Fruit fly (Drosophila melanogaster) whole organism, prepupa: ENCODE measurements around the gene CG2698.

Experiments used
- Blimp-1 ChIP-seq: fragments of 200-800 bp; sonication (Bioruptor generic); optimal IDR thresholded peaks from 3 replicates; lab custom pipeline; 2017; ENCODE audit warnings: missing biosample characterization, missing genetic modification characterization, mild to moderate bottlenecking, moderate library complexity, missing genetic modification reagents
- CG10669 ChIP-seq: fragments of 200-800 bp; sonication (Bioruptor generic); optimal IDR thresholded peaks from 3 replicates; lab custom pipeline; 2018; ENCODE audit warnings: missing biosample characterization, mild to moderate bottlenecking, missing genetic modification characterization, moderate library complexity
- CG11294 ChIP-seq: fragments of 200-800 bp; sonication (Bioruptor generic); IDR thresholded peaks from 2 replicates; pipeline ENCODE4 v1.3.6; 2022; ENCODE audit warnings: missing biosample characterization, missing genetic modification characterization
- CG11762 ChIP-seq: fragments of 200-800 bp; sonication (Bioruptor generic); optimal IDR thresholded peaks from 3 replicates; lab custom pipeline; 2016; ENCODE audit warnings: missing biosample characterization, missing genetic modification characterization; ENCODE audit not compliant: insufficient read depth
- CG11902 ChIP-seq: fragments of 200-800 bp; sonication (Bioruptor generic); optimal IDR thresholded peaks from 3 replicates; lab custom pipeline; 2016; ENCODE audit warnings: missing biosample characterization, missing genetic modification characterization
- CG15336 ChIP-seq: fragments of 200-800 bp; sonication (Bioruptor generic); IDR thresholded peaks from 2 replicates; pipeline ENCODE4 v1.3.6; 2022; ENCODE audit warnings: missing biosample characterization, missing genetic modification characterization
- CG1621 ChIP-seq: fragments of 200-800 bp; sonication (Bioruptor generic); optimal IDR thresholded peaks from 3 replicates; lab custom pipeline; 2018; ENCODE audit warnings: missing biosample characterization, mild to moderate bottlenecking, missing genetic modification characterization
- CG16779 ChIP-seq: fragments of 200-800 bp; sonication (Bioruptor generic); optimal IDR thresholded peaks from 3 replicates; lab custom pipeline; 2017; ENCODE audit warnings: missing biosample characterization, mild to moderate bottlenecking, missing genetic modification characterization
- CG3032 ChIP-seq: fragments of 200-800 bp; optimal IDR thresholded peaks from 2 replicates; lab custom pipeline; 2019; ENCODE audit warnings: missing biosample characterization, mild to moderate bottlenecking, missing genetic modification characterization, moderate library complexity
- CG31627 ChIP-seq: fragments of 200-800 bp; sonication (Bioruptor generic); optimal IDR thresholded peaks from 3 replicates; lab custom pipeline; 2016; ENCODE audit warnings: missing biosample characterization, missing genetic modification characterization
- CG32006 ChIP-seq: fragments of 200-800 bp; sonication (Bioruptor generic); optimal IDR thresholded peaks from 3 replicates; lab custom pipeline; 2017; ENCODE audit warnings: missing biosample characterization, mild to moderate bottlenecking, missing genetic modification characterization
- CG3919 ChIP-seq: fragments of 200-800 bp; sonication (Bioruptor generic); optimal IDR thresholded peaks from 3 replicates; lab custom pipeline; 2016; ENCODE audit warnings: missing biosample characterization, missing genetic modification characterization
- CG4318 ChIP-seq: fragments of 200-800 bp; sonication (Bioruptor generic); optimal IDR thresholded peaks from 3 replicates; lab custom pipeline; 2017; ENCODE audit warnings: missing biosample characterization, mild to moderate bottlenecking, missing genetic modification characterization
- CG6163 ChIP-seq: fragments of 200-800 bp; sonication (Bioruptor generic); IDR thresholded peaks from 3 replicates; pipeline ENCODE4 v1.3.6; 2022; ENCODE audit warnings: missing biosample characterization, missing genetic modification characterization
- CG6792 ChIP-seq: fragments of 200-800 bp; sonication (Bioruptor generic); optimal IDR thresholded peaks from 3 replicates; lab custom pipeline; 2016; ENCODE audit warnings: missing biosample characterization, missing genetic modification characterization
- CG6808 ChIP-seq: fragments of 200-800 bp; sonication (Bioruptor generic); optimal IDR thresholded peaks from 3 replicates; lab custom pipeline; 2017; ENCODE audit warnings: missing biosample characterization, missing genetic modification characterization, mild to moderate bottlenecking, moderate library complexity, missing genetic modification reagents
- CG7368 ChIP-seq: fragments of 200-800 bp; sonication (Bioruptor generic); optimal IDR thresholded peaks from 3 replicates; lab custom pipeline; 2016; ENCODE audit warnings: missing biosample characterization, missing genetic modification characterization
- CG8119 ChIP-seq: fragments of 200-800 bp; sonication (Bioruptor generic); IDR thresholded peaks from 3 replicates; pipeline ENCODE4 v1.3.6; 2022; ENCODE audit warnings: missing biosample characterization, missing genetic modification characterization
- CG8319 ChIP-seq: fragments of 200-800 bp; sonication (Bioruptor generic); optimal IDR thresholded peaks from 3 replicates; lab custom pipeline; 2016; ENCODE audit warnings: missing biosample characterization, missing genetic modification characterization
- CG8632 ChIP-seq: fragments of 200-800 bp; sonication (Bioruptor generic); optimal IDR thresholded peaks from 3 replicates; lab custom pipeline; 2016; ENCODE audit warnings: missing biosample characterization, missing genetic modification characterization
- Eip78C ChIP-seq: fragments of 200-800 bp; sonication (Bioruptor generic); peaks from one replicate; lab custom pipeline; 2016; ENCODE audit warnings: missing biosample characterization, missing genetic modification characterization
- Ets96B ChIP-seq: fragments of 200-800 bp; optimal IDR thresholded peaks from 2 replicates; lab custom pipeline; 2019; ENCODE audit warnings: missing biosample characterization, mild to moderate bottlenecking, missing genetic modification characterization, moderate library complexity
- Gug ChIP-seq: fragments of 200-800 bp; sonication (Bioruptor generic); IDR thresholded peaks from 2 replicates; pipeline ENCODE4 v1.3.6; 2022; ENCODE audit warnings: missing biosample characterization, missing genetic modification characterization
- Hr39 ChIP-seq: fragments of 200-800 bp; sonication (Bioruptor generic); optimal IDR thresholded peaks from 2 replicates; lab custom pipeline; 2016; ENCODE audit warnings: missing biosample characterization, missing genetic modification characterization
- Hr4 ChIP-seq: fragments of 200-800 bp; sonication (Bioruptor generic); optimal IDR thresholded peaks from 3 replicates; lab custom pipeline; 2016; ENCODE audit warnings: missing biosample characterization, missing genetic modification characterization
- Lpt ChIP-seq: fragments of 200-800 bp; sonication (Bioruptor generic); optimal IDR thresholded peaks from 3 replicates; lab custom pipeline; 2016; ENCODE audit warnings: missing biosample characterization, missing genetic modification characterization
- Met ChIP-seq: fragments of 200-800 bp; sonication (Bioruptor generic); optimal IDR thresholded peaks from 3 replicates; lab custom pipeline; 2016; ENCODE audit warnings: missing biosample characterization, missing genetic modification characterization
- OdsH ChIP-seq: fragments of 200-800 bp; sonication (Bioruptor generic); optimal IDR thresholded peaks from 3 replicates; lab custom pipeline; 2016; ENCODE audit warnings: missing biosample characterization, missing genetic modification characterization
- Smox ChIP-seq: fragments of 200-800 bp; sonication (Bioruptor generic); optimal IDR thresholded peaks from 3 replicates; lab custom pipeline; 2016; ENCODE audit warnings: missing biosample characterization, missing genetic modification characterization
- Sox14 ChIP-seq: fragments of 200-800 bp; sonication (Bioruptor generic); optimal IDR thresholded peaks from 3 replicates; lab custom pipeline; 2016; ENCODE audit warnings: missing biosample characterization, missing genetic modification characterization
- Sox15 ChIP-seq: fragments of 200-800 bp; sonication (Bioruptor generic); optimal IDR thresholded peaks from 3 replicates; lab custom pipeline; 2016; ENCODE audit warnings: missing biosample characterization, missing genetic modification characterization
- achi ChIP-seq: fragments of 200-800 bp; sonication (Bioruptor generic); optimal IDR thresholded peaks from 3 replicates; lab custom pipeline; 2016; ENCODE audit warnings: missing biosample characterization, missing genetic modification characterization
- acj6 ChIP-seq: fragments of 200-800 bp; sonication (Bioruptor generic); optimal IDR thresholded peaks from 3 replicates; lab custom pipeline; 2016; ENCODE audit warnings: missing biosample characterization, missing genetic modification characterization
- dac ChIP-seq: fragments of 200-800 bp; sonication (Bioruptor generic); optimal IDR thresholded peaks from 2 replicates; lab custom pipeline; 2017; ENCODE audit warnings: missing biosample characterization, mild to moderate bottlenecking, missing genetic modification characterization
- dsx ChIP-seq: fragments of 200-800 bp; optimal IDR thresholded peaks from 3 replicates; lab custom pipeline; 2019; ENCODE audit warnings: missing biosample characterization, mild to moderate bottlenecking, missing genetic modification characterization, moderate library complexity; ENCODE audit not compliant: poor library complexity, severe bottlenecking
- eg ChIP-seq: fragments of 200-800 bp; sonication (Bioruptor generic); IDR thresholded peaks from 3 replicates; pipeline ENCODE4 v1.3.6; 2022; ENCODE audit warnings: missing biosample characterization, missing genetic modification characterization
- esn ChIP-seq: fragments of 200-800 bp; sonication (Bioruptor generic); optimal IDR thresholded peaks from 2 replicates; lab custom pipeline; 2016; ENCODE audit warnings: missing biosample characterization, mild to moderate bottlenecking, missing genetic modification characterization, moderate library complexity
- fd59A ChIP-seq: fragments of 200-800 bp; sonication (Bioruptor generic); optimal IDR thresholded peaks from 2 replicates; lab custom pipeline; 2017; ENCODE audit warnings: missing biosample characterization, mild to moderate bottlenecking, missing genetic modification characterization, missing genetic modification reagents
- net ChIP-seq: fragments of 200-800 bp; sonication (Bioruptor generic); optimal IDR thresholded peaks from 3 replicates; lab custom pipeline; 2016; ENCODE audit warnings: missing biosample characterization, missing genetic modification characterization
- pdm3 ChIP-seq: fragments of 200-800 bp; sonication (Bioruptor generic); optimal IDR thresholded peaks from 3 replicates; lab custom pipeline; 2016; ENCODE audit warnings: missing biosample characterization, missing genetic modification characterization
- salr ChIP-seq, 2 experiments: fragments of 200-800 bp; sonication (Bioruptor generic); optimal IDR thresholded peaks; 3 replicates each; lab custom pipeline; 2016 to 2018; ENCODE audit warnings: missing biosample characterization in 2 of 2, missing genetic modification characterization in 2 of 2, mild to moderate bottlenecking in 1 of 2
- ss ChIP-seq, 2 experiments: fragments of 200-800 bp; sonication (Bioruptor generic); optimal IDR thresholded peaks; 2 replicates in 1 of 2; 3 replicates in 1 of 2; lab custom pipeline; 2017 to 2018; ENCODE audit warnings: mild to moderate bottlenecking in 2 of 2, missing biosample characterization in 2 of 2, missing genetic modification characterization in 2 of 2, moderate library complexity in 1 of 2
- svp ChIP-seq: fragments of 200-800 bp; sonication (Bioruptor generic); peaks from one replicate; lab custom pipeline; 2016; ENCODE audit warnings: missing biosample characterization, missing genetic modification characterization
- topi ChIP-seq: fragments of 200-800 bp; sonication (Bioruptor generic); optimal IDR thresholded peaks from 3 replicates; lab custom pipeline; 2016; ENCODE audit warnings: missing biosample characterization, missing genetic modification characterization
- vri ChIP-seq: fragments of 200-800 bp; sonication (Bioruptor generic); optimal IDR thresholded peaks from 3 replicates; lab custom pipeline; 2016; ENCODE audit warnings: missing biosample characterization, mild to moderate bottlenecking, missing genetic modification characterization

CG2698 gene

dm6 chr3R:7957008-7957407 lies 44.4 kb upstream of the CG2698 start:
- TF ChIP-seq Eip78C (GFP tag; lab: Kevin White, UChicago) (peak; percentile 25), dsx (GFP tag; lab: Kevin White, UChicago) (peak; percentile 100), Lpt (GFP tag; lab: Kevin White, UChicago) (peak; percentile 1), CG4318 (GFP tag; lab: Kevin White, UChicago) (no peak), CG11902 (GFP tag; lab: Kevin White, UChicago) (no peak)

dm6 chr3R:7961348-7961747 lies 40.0 kb upstream of the CG2698 start:
- no peak for TF ChIP-seq CG31627 (GFP tag; lab: Kevin White, UChicago)
- TF ChIP-seq OdsH (GFP tag; lab: Kevin White, UChicago), result no peak
- peak; percentile 84 for TF ChIP-seq dsx (GFP tag; lab: Kevin White, UChicago)

- TF ChIP-seq CG8119, result peak; percentile 48; the same call in 2 of the 3 replicates
- peak; percentile 29 for TF ChIP-seq CG8319 (GFP tag; lab: Kevin White, UChicago)
- peak; percentile 46 for TF ChIP-seq CG8632 (GFP tag; lab: Kevin White, UChicago)
- TF ChIP-seq esn, result peak; percentile 77
- peak; percentile 51 for TF ChIP-seq Hr39
- TF ChIP-seq net (GFP tag; lab: Kevin White, UChicago), result peak; percentile 72
- peak; percentile 61 for TF ChIP-seq CG3919 (GFP tag; lab: Kevin White, UChicago)
- peak; percentile 46 for TF ChIP-seq CG10669
- TF ChIP-seq vri, result no peak
- peak; percentile 92 for TF ChIP-seq CG32006
- TF ChIP-seq Ets96B (tag; lab: Kevin White, UChicago), result peak; percentile 71
- peak; percentile 54 for TF ChIP-seq Blimp-1 (GFP tag; lab: Kevin White, UChicago)
- TF ChIP-seq Gug (GFP tag; lab: Robert Waterston, UW), result no peak
- TF ChIP-seq CG6808 (GFP tag; lab: Kevin White, UChicago), result peak; percentile 79
- peak in 1 of 2 experiments; percentile 90 for TF ChIP-seq salr (GFP tag; optimal IDR thresholded peaks at IDR 0.05; lab: Kevin White, UChicago)
- TF ChIP-seq CG15336 (GFP tag; lab: Robert Waterston, UW), result peak; percentile 44; the same call in 1 of the 2 replicates
- peak; percentile 66 for TF ChIP-seq CG31627 (GFP tag; lab: Kevin White, UChicago)
- TF ChIP-seq dac (GFP tag; lab: Kevin White, UChicago), result peak; percentile 61
- peak; percentile 9 for TF ChIP-seq CG16779 (tag; lab: Kevin White, UChicago)
- TF ChIP-seq eg (GFP tag; lab: Robert Waterston, UW), result peak; percentile 56
- TF ChIP-seq Hr4 (GFP tag; lab: Kevin White, UChicago), result peak; percentile 64
- TF ChIP-seq Lpt (GFP tag; lab: Kevin White, UChicago), result peak; percentile 41
- TF ChIP-seq acj6, result peak; percentile 70
- TF ChIP-seq Sox15 (GFP tag; lab: Kevin White, UChicago), result peak; percentile 67
- peak; percentile 81 for TF ChIP-seq OdsH (GFP tag; lab: Kevin White, UChicago)
- peak; percentile 57 for TF ChIP-seq topi (GFP tag; lab: Kevin White, UChicago)
- peak; percentile 47 for TF ChIP-seq Sox14
- TF ChIP-seq CG6792 (GFP tag; lab: Kevin White, UChicago), result peak; percentile 53
- TF ChIP-seq CG7368 (GFP tag; lab: Kevin White, UChicago), result peak; percentile 30
- TF ChIP-seq pdm3 (GFP tag; lab: Kevin White, UChicago), result peak; percentile 65
- peak; percentile 78 for TF ChIP-seq achi (GFP tag; lab: Kevin White, UChicago)
- peak; percentile 72 for TF ChIP-seq fd59A
- TF ChIP-seq Eip78C (GFP tag; lab: Kevin White, UChicago), result peak; percentile 91
- peak; percentile 79 for TF ChIP-seq svp (GFP tag; lab: Kevin White, UChicago)
- TF ChIP-seq CG1621, result no peak
- TF ChIP-seq CG3032 (tag; lab: Kevin White, UChicago), result peak; percentile 64
- TF ChIP-seq CG11762 (GFP tag; lab: Kevin White, UChicago), result peak; percentile 53
- peak; percentile 60 for TF ChIP-seq CG6163 (GFP tag; lab: Robert Waterston, UW)
- TF ChIP-seq ss (GFP tag; optimal IDR thresholded peaks at IDR 0.05; lab: Kevin White, UChicago), result peak; percentile 21 to 68
- TF ChIP-seq Smox (GFP tag; lab: Kevin White, UChicago), result peak; percentile 52
- peak; percentile 61 for TF ChIP-seq Met
- TF ChIP-seq CG11294 (GFP tag; lab: Robert Waterston, UW), result 0 out of 2 replicates have a peak, but pooled peaks have one; percentile 7
Observed at dm6 chr3R:7962778-7963494, 38.4 kb upstream of the CG2698 start.
